Worm (Caenorhabditis elegans) whole organism, late embryonic: ENCODE measurements around the gene pqn-15.

ENCODE experiments used
- K02D7.2 ChIP-seq: sonication (generic microtip); optimal IDR thresholded peaks from 2 replicates; lab custom pipeline; 2017; ENCODE audit warnings: mild to moderate bottlenecking, missing genetic modification characterization, missing compliant biosample characterization
- K09A11.1 ChIP-seq: sonication (generic microtip); optimal IDR thresholded peaks from 2 replicates; lab custom pipeline; 2017; ENCODE audit warnings: antibody characterized with exemption, mild to moderate bottlenecking, missing genetic modification characterization, missing compliant biosample characterization; ENCODE audit not compliant: insufficient read depth
- T23F11.4 ChIP-seq: fragments of 200-800 bp; sonication (Bioruptor generic); optimal IDR thresholded peaks from 2 replicates; lab custom pipeline; 2018; ENCODE audit warnings: mild to moderate bottlenecking, missing genetic modification characterization, missing compliant biosample characterization
- Y22D7AL.16 ChIP-seq: sonication (generic microtip); optimal IDR thresholded peaks from 2 replicates; lab custom pipeline; 2016; ENCODE audit warnings: missing genetic modification characterization, missing compliant biosample characterization
- ama-1 ChIP-seq: fragments of 150-350 bp; optimal IDR thresholded peaks from 2 replicates; lab custom pipeline; 2014
- ceh-14 ChIP-seq: sonication (generic microtip); optimal IDR thresholded peaks from 2 replicates; lab custom pipeline; 2016; ENCODE audit warnings: missing genotype, missing genetic modification characterization, missing compliant biosample characterization
- elt-2 ChIP-seq: sonication (generic microtip); optimal IDR thresholded peaks from 2 replicates; lab custom pipeline; 2016; ENCODE audit warnings: missing genetic modification reagents, missing genetic modification characterization, missing compliant biosample characterization
- eyg-1 ChIP-seq: sonication (generic microtip); optimal IDR thresholded peaks from 2 replicates; lab custom pipeline; 2016; ENCODE audit warnings: missing genotype, missing genetic modification characterization, missing compliant biosample characterization
- pha-4 ChIP-seq: fragments of 150-350 bp; optimal IDR thresholded peaks from 2 replicates; lab custom pipeline; 2018; ENCODE audit warnings: missing biosample characterization, missing genetic modification reagents, missing genetic modification characterization
- rnt-1 ChIP-seq: sonication (generic microtip); optimal IDR thresholded peaks from 2 replicates; lab custom pipeline; 2016; ENCODE audit warnings: missing genetic modification characterization, missing compliant biosample characterization
- ttx-3 ChIP-seq: sonication (generic microtip); optimal IDR thresholded peaks from 2 replicates; lab custom pipeline; 2016; ENCODE audit warnings: missing genetic modification reagents, missing genetic modification characterization, missing compliant biosample characterization

ce11 chrX:4306861-4307260 is at the start of gene pqn-15:
- TF ChIP-seq elt-2 (tag; lab: Kevin White, UChicago) (no peak), ceh-14 (tag; lab: Kevin White, UChicago) (no peak), K09A11.1 (no peak), ttx-3 (tag; lab: Kevin White, UChicago) (no peak), K02D7.2 (no peak), pha-4 (no peak), T23F11.4 (GFP tag; lab: Kevin White, UChicago) (no peak), rnt-1 (tag; lab: Kevin White, UChicago) (no peak), Y22D7AL.16 (no peak), ama-1 (no peak), eyg-1 (no peak)
